Fruit fly (Drosophila melanogaster): ENCODE measurements around the gene CG7246.
A peak's percentile ranks its signal among the peaks of the same experiment; 100 is the strongest.

The CG7246 gene

dm6 chrX:9080962-9081361 lies at the start of gene CG7246, which contains the start of gene HP1b:
TSS of gene CG7246 (minus strand) at chrX:9081057.
TSS of gene HP1b (plus strand) at chrX:9081063.
- peak; percentile 91 for TF ChIP-seq CG17801 (GFP tag; optimal IDR thresholded peaks at IDR 0.05; ENCODE audit: partially characterized antibody)

dm6 chrX:9130243-9130642 lies 49.4 kb upstream of the CG7246 start:
- no peak for TF ChIP-seq CG17801 (GFP tag; optimal IDR thresholded peaks at IDR 0.05; ENCODE audit: partially characterized antibody)

DNA sequence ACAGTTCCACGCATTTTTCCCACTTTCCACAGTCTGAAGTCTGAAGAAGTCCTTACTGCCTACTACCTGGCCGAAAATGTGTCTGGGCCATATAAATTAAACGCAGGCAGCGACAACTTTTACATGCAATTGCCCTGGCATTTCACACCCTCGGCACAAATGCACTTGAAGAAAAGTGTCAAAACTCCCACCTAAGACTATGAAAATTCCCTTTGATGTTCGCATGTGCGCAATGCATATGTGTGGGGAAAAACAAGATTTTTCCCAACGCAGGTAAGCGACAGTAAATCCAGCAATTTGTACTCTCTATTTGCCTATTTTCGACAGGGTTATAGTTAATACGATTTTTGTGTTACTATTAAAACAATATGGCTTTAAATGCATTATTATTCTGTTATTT lies 48.6 kb upstream of the CG7246 start:
- no peak for TF ChIP-seq CG17801 (GFP tag; optimal IDR thresholded peaks at IDR 0.05; ENCODE audit: partially characterized antibody)

DNA sequence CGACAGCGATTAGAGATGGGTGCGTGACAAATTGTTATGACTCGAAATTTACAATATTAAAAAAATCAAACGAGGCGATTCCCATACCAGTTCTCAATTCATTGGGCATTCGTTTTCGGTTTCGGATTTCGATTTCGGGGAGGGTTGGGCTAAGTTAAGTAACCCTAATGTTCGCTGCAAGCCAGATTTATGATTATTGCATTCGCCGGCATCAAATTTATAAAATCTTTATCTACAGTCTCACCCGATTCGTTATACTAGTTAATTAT lies 47.1 kb upstream of the CG7246 start:
- no peak for TF ChIP-seq CG17801 (GFP tag; optimal IDR thresholded peaks at IDR 0.05; ENCODE audit: partially characterized antibody)

DNA sequence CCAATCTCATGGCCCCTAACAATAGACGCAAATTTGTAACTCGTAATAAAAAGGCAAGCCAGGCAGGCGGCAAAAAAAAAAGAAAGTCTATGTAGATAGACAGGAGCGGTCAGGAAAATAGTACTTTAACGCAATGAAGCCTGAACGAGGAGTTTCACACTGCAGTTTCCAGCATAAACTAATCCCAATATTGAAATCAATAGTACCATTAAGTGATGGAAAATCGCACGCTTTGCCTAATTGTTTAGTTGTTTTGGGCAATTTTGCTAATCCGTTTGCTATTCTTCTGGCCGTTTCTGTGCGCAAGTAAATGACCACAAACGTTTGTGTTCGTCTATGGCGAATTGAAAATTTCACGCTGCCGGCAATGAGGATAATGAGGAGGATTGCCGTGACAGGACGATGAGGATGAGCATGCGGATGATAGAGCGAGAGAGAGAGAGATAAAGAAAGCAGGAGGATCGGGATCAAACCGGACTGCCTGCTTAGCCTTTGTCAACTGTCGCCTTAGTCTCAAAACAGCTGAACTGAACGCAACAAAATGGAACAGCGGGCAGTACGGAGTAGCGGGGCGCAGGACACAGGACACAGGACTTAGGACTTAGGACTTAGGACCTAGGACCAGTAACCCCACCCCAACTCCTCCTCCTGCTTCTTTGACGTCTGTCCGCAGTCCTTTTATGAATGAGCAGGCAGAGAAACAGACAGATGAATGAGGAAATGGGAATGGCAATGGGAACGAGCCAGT lies 46.6 kb upstream of the CG7246 start:
- TF ChIP-seq CG17801 (GFP tag; optimal IDR thresholded peaks at IDR 0.05; ENCODE audit: partially characterized antibody) = no peak

DNA sequence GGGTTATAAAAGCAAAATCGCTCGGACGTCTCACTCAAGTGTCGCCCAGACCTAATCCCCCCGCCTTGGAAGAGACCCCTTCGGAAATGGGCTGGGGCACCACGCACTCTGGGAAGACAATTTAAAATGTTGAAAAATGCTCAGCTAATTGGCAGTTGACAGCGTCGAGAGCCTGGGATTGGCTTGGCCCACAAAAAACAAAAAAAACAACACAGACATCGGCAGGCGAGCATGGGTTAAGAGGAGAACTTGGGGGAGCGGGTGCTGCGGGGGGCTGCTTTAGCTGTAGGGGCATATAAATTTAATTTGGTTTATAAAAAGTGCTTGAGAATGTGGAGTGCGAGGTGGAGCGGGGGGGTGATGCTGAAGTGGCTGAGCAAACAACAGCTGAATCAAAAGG lies 41.6 kb upstream of the CG7246 start:
- no peak for TF ChIP-seq CG17801 (GFP tag; optimal IDR thresholded peaks at IDR 0.05; ENCODE audit: partially characterized antibody)

- peak; percentile 54 for TF ChIP-seq CG17801 (GFP tag; optimal IDR thresholded peaks at IDR 0.05; ENCODE audit: partially characterized antibody)
Measured at dm6 chrX:9120828-9121754, 40.2 kb upstream of the CG7246 start.

- no peak for TF ChIP-seq CG17801 (GFP tag; optimal IDR thresholded peaks at IDR 0.05; ENCODE audit: partially characterized antibody)
Measured at dm6 chrX:9119671-9120364, 39.0 kb upstream of the CG7246 start.

- no peak for TF ChIP-seq CG17801 (GFP tag; optimal IDR thresholded peaks at IDR 0.05; ENCODE audit: partially characterized antibody)
Measured at dm6 chrX:9118961-9119633, 38.2 kb upstream of the CG7246 start.

DNA sequence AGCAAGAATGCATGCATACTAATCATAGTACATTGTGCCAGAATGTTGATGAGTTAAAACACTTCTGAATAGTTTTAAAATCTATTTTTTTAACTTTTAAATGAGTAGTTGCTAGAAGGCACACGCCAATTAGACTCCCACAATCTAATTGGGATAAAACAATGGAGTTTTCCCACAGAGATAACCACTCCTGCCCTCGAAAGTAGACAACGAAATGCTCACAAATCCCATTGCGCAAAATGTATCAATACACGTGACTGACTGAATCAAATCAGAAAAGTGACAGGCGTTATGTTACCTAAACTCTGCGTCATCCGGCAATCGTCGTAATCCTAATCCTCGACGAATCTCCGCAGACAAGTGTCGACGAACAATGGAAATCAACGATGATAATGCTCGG lies 37.0 kb upstream of the CG7246 start:
- no peak for TF ChIP-seq CG17801 (GFP tag; optimal IDR thresholded peaks at IDR 0.05; ENCODE audit: partially characterized antibody)

- no peak for TF ChIP-seq CG17801 (GFP tag; optimal IDR thresholded peaks at IDR 0.05; ENCODE audit: partially characterized antibody)
Measured at dm6 chrX:9110155-9110909, 29.5 kb upstream of the CG7246 start.

DNA sequence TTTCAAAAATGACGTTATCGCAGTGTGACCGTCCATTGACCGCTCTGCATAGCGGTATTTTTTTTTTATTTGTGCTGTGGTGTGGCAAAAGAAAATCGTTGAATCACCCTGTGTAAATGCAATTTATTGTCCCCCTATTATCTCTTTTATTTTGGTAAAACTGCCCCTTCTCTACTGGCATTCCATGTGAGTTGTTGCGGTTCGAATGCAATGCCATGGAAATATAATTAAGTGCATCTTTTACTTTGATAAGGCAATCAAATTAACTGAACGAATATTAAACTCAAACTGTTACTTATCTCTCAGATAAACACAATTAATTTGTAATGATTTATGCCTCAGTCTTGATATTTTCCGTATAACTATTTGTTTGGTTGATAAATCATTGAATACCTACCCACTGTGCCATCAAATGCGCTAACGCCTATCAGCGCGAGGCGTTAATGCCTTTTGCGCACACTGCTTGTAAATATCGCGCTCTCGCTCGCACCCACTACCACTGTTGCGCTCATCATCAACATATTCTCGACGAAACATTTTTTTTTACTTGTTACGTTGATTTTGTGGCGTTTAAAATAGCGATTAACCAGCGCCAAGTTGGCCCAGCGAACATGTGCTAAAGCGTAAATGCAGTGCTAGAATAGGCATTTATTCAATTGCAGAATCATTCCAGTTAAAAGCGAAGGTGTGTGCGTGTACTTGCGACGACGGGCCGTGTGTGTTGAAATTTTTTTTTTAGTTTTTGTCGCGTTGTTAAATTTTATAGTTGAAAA lies 28.4 kb upstream of the CG7246 start:
- TF ChIP-seq CG17801 (GFP tag; optimal IDR thresholded peaks at IDR 0.05; ENCODE audit: partially characterized antibody) = no peak

DNA sequence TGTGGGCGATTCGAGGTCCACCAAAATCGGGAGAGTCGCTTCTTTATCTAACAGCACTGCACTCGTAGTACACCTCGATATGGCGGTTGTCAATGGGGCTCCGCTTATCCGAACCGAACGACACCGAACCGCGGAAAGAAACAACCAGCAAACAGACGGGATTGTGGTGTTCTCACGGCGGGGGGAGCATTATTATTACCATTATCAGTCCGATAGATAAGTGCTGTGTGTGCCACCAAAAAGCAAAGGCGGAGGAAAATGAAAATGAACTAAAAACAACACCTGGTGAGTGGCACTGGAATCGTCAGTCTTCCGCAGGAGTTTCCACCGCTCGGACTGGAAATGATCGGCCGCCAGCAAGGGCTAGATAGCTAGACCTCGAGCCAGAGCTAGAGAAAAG lies 27.5 kb upstream of the CG7246 start, which contains the start of gene AP-1gamma:
Gene AP-1gamma, plus strand, starts transcription at position 305 of the 400 bp plus-strand sequence.
- no peak for TF ChIP-seq CG17801 (GFP tag; optimal IDR thresholded peaks at IDR 0.05; ENCODE audit: partially characterized antibody)
